Fruit fly (Drosophila melanogaster) whole organism, wandering third instar larva: ENCODE data around the gene CG14569.

Experiments
- Abd-B ChIP-seq: fragments of >200 bp; optimal IDR thresholded peaks from 2 replicates; lab custom pipeline; 2017; ENCODE audit warnings: missing biosample characterization, missing genetic modification characterization
- CG32264 ChIP-seq: fragments of 200-800 bp; sonication (Bioruptor generic); optimal IDR thresholded peaks from 2 replicates; lab custom pipeline; 2016; ENCODE audit warnings: missing biosample characterization, missing genetic modification characterization
- CG9705 ChIP-seq: fragments of 200-800 bp; sonication (Bioruptor generic); optimal IDR thresholded peaks from 2 replicates; lab custom pipeline; 2018; ENCODE audit warnings: missing biosample characterization, mild to moderate bottlenecking, missing genetic modification characterization
- CrebA ChIP-seq: fragments of 200-800 bp; sonication (Bioruptor generic); optimal IDR thresholded peaks from 2 replicates; lab custom pipeline; 2016; ENCODE audit warnings: missing biosample characterization, mild to moderate bottlenecking, missing genetic modification characterization, borderline replicate concordance
- Dif ChIP-seq: fragments of 200-275, 200-300 bp; sonication (Bioruptor generic); optimal IDR thresholded peaks from 2 replicates; lab custom pipeline; 2018; ENCODE audit warnings: missing biosample characterization, missing genetic modification characterization; ENCODE audit not compliant: partially characterized antibody
- GATAd ChIP-seq: sonication (Bioruptor generic); optimal IDR thresholded peaks from 2 replicates; lab custom pipeline; 2016; ENCODE audit warnings: missing biosample characterization, missing genetic modification characterization
- HLH106 ChIP-seq: fragments of 200-800 bp; optimal IDR thresholded peaks from 3 replicates; lab custom pipeline; 2019; ENCODE audit warnings: missing biosample characterization, mild to moderate bottlenecking, missing genetic modification characterization, moderate library complexity
- Hnf4 ChIP-seq: fragments of 200-800 bp; sonication (Bioruptor generic); optimal IDR thresholded peaks from 2 replicates; lab custom pipeline; 2016; ENCODE audit warnings: missing biosample characterization, mild to moderate bottlenecking, missing genetic modification characterization
- Hr78 ChIP-seq: fragments of >200 bp; optimal IDR thresholded peaks from 2 replicates; lab custom pipeline; 2017; ENCODE audit warnings: missing biosample characterization, missing genetic modification characterization
- Hr83 ChIP-seq: fragments of 200-300 bp; sonication (Bioruptor generic); optimal IDR thresholded peaks from 2 replicates; lab custom pipeline; 2016; ENCODE audit warnings: missing biosample characterization, mild to moderate bottlenecking, missing genetic modification characterization, moderate library complexity; ENCODE audit not compliant: poor library complexity, severe bottlenecking
- Jra ChIP-seq: sonication (Bioruptor generic); optimal IDR thresholded peaks from 2 replicates; lab custom pipeline; 2016; ENCODE audit warnings: missing biosample characterization, missing genetic modification characterization
- Mio ChIP-seq: sonication (Bioruptor generic); optimal IDR thresholded peaks from 2 replicates; lab custom pipeline; 2016; ENCODE audit warnings: missing biosample characterization, missing genetic modification characterization
- Myc ChIP-seq: fragments of >200 bp; optimal IDR thresholded peaks from 2 replicates; lab custom pipeline; 2017
- OdsH ChIP-seq: fragments of 200-800 bp; sonication (Bioruptor generic); optimal IDR thresholded peaks from 2 replicates; lab custom pipeline; 2016; ENCODE audit warnings: missing biosample characterization, mild to moderate bottlenecking, missing genetic modification characterization
- Rel ChIP-seq, 2 experiments: fragments of 200-800 bp; sonication (Bioruptor generic) in 1 of 2; optimal IDR thresholded peaks; 2 replicates in 1 of 2; 3 replicates in 1 of 2; lab custom pipeline; 2016 to 2019; ENCODE audit warnings: mild to moderate bottlenecking in 2 of 2, missing biosample characterization in 2 of 2, missing genetic modification characterization in 2 of 2, moderate library complexity in 1 of 2
- Sp1 ChIP-seq: fragments of 200-800 bp; sonication (Bioruptor generic); optimal IDR thresholded peaks from 3 replicates; lab custom pipeline; 2019; ENCODE audit warnings: missing biosample characterization, mild to moderate bottlenecking, missing genetic modification characterization, moderate library complexity
- Vsx2 ChIP-seq: fragments of 200-300, 225-300 bp; sonication (Bioruptor generic); optimal IDR thresholded peaks from 2 replicates; lab custom pipeline; 2018; ENCODE audit warnings: missing biosample characterization, missing genetic modification characterization; ENCODE audit not compliant: partially characterized antibody
- br ChIP-seq: fragments of 200-800 bp; sonication (Bioruptor generic); optimal IDR thresholded peaks from 2 replicates; lab custom pipeline; 2016; ENCODE audit warnings: missing biosample characterization, missing genetic modification characterization
- brk ChIP-seq: fragments of 200-800 bp; sonication (Bioruptor generic); optimal IDR thresholded peaks from 2 replicates; lab custom pipeline; 2016; ENCODE audit warnings: missing biosample characterization, mild to moderate bottlenecking, missing genetic modification characterization
- dl ChIP-seq, 2 experiments: fragments of 175-275, 200-275 bp in 1 of 2; fragments of 200-275 bp in 1 of 2; sonication (Bioruptor generic); optimal IDR thresholded peaks; lab custom pipeline; 2018; ENCODE audit warnings: mild to moderate bottlenecking in 2 of 2, missing biosample characterization in 2 of 2, missing genetic modification characterization in 2 of 2, moderate library complexity in 2 of 2; ENCODE audit not compliant: partially characterized antibody in 2 of 2, insufficient read depth in 1 of 2
- dmrt93B ChIP-seq: fragments of 200-800 bp; sonication (Bioruptor generic); optimal IDR thresholded peaks from 2 replicates; lab custom pipeline; 2018; ENCODE audit warnings: missing biosample characterization, mild to moderate bottlenecking, missing genetic modification characterization
- dsf ChIP-seq: sonication (Bioruptor generic); optimal IDR thresholded peaks from 2 replicates; lab custom pipeline; 2016; ENCODE audit warnings: missing biosample characterization, missing genetic modification characterization, borderline replicate concordance
- ey ChIP-seq: fragments of 200-800 bp; sonication (Bioruptor generic); optimal IDR thresholded peaks from 2 replicates; lab custom pipeline; 2016; ENCODE audit warnings: missing biosample characterization, missing genetic modification characterization
- foxo ChIP-seq, 2 experiments: fragments of 200-800 bp; sonication (Bioruptor generic); optimal IDR thresholded peaks; 2 replicates in 1 of 2; 3 replicates in 1 of 2; lab custom pipeline; 2016 to 2017; ENCODE audit warnings: missing biosample characterization in 2 of 2, missing genetic modification characterization in 2 of 2
- fru ChIP-seq: fragments of 200-800 bp; sonication (Bioruptor generic); optimal IDR thresholded peaks from 3 replicates; lab custom pipeline; 2016; ENCODE audit warnings: missing biosample characterization, mild to moderate bottlenecking, missing genetic modification characterization
- h ChIP-seq: fragments of 200-800 bp; sonication (Bioruptor generic); optimal IDR thresholded peaks from 3 replicates; lab custom pipeline; 2016; ENCODE audit warnings: missing biosample characterization, mild to moderate bottlenecking, missing genetic modification characterization
- jim ChIP-seq: fragments of 175-275, 200-325 bp; sonication (Bioruptor generic); optimal IDR thresholded peaks from 2 replicates; lab custom pipeline; 2016; ENCODE audit warnings: missing biosample characterization, mild to moderate bottlenecking, missing genetic modification characterization
- lola ChIP-seq: fragments of >200 bp; optimal IDR thresholded peaks from 2 replicates; lab custom pipeline; 2017; ENCODE audit warnings: missing biosample characterization, missing genetic modification characterization
- psq ChIP-seq: fragments of 200-800 bp; sonication (Bioruptor generic); optimal IDR thresholded peaks from 3 replicates; lab custom pipeline; 2017; ENCODE audit warnings: missing biosample characterization, mild to moderate bottlenecking, missing genetic modification characterization, moderate library complexity
- rgr ChIP-seq: fragments of 200-800 bp; sonication (Bioruptor generic); optimal IDR thresholded peaks from 3 replicates; lab custom pipeline; 2016; ENCODE audit warnings: missing biosample characterization, mild to moderate bottlenecking, missing genetic modification characterization
- sage ChIP-seq: fragments of 200-800 bp; sonication (Bioruptor generic); optimal IDR thresholded peaks from 2 replicates; lab custom pipeline; 2016; ENCODE audit warnings: missing biosample characterization, mild to moderate bottlenecking, missing genetic modification characterization
- sv ChIP-seq: fragments of 200-800 bp; sonication (Bioruptor generic); optimal IDR thresholded peaks from 3 replicates; lab custom pipeline; 2016; ENCODE audit warnings: missing biosample characterization, missing genetic modification characterization
- tai ChIP-seq: sonication (Bioruptor generic); optimal IDR thresholded peaks from 2 replicates; lab custom pipeline; 2016; ENCODE audit warnings: missing biosample characterization, missing genetic modification characterization
- usp ChIP-seq: fragments of >200 bp; optimal IDR thresholded peaks from 2 replicates; lab custom pipeline; 2017; ENCODE audit warnings: missing biosample characterization, missing genetic modification characterization
- woc ChIP-seq: sonication (Bioruptor generic); optimal IDR thresholded peaks from 2 replicates; lab custom pipeline; 2016; ENCODE audit warnings: missing biosample characterization, mild to moderate bottlenecking, missing genetic modification characterization

The CG14569 gene

dm6 chr3L:21733387-21733786, 2.0 kb upstream of the CG14569 start, which contains the start of gene CG14568:
CG14568 (minus strand) TSS chr3L:21733487.
- TF ChIP-seq CG9705 (no peak), sv (GFP tag; lab: Kevin White, UChicago) (no peak), lola (no peak), foxo (GFP tag; optimal IDR thresholded peaks at IDR 0.05; lab: Kevin White, UChicago) (no peak), dmrt93B (GFP tag; lab: Kevin White, UChicago) (no peak), CrebA (GFP tag; lab: Kevin White, UChicago) (no peak), Sp1 (no peak), Jra (GFP tag; lab: Kevin White, UChicago) (no peak), tai (GFP tag; lab: Kevin White, UChicago) (no peak), usp (no peak), Rel (GFP tag; optimal IDR thresholded peaks at IDR 0.05; lab: Kevin White, UChicago) (no peak), Rel (tag; optimal IDR thresholded peaks at IDR 0.05; lab: Kevin White, UChicago) (no peak), psq (GFP tag; lab: Kevin White, UChicago) (no peak), brk (GFP tag; lab: Kevin White, UChicago) (no peak), OdsH (GFP tag; lab: Kevin White, UChicago) (no peak), h (GFP tag; lab: Kevin White, UChicago) (no peak), dl (GFP tag; optimal IDR thresholded peaks at IDR 0.05; lab: Kevin White, UChicago; ENCODE audit: insufficient read depth in 1 of 2, partially characterized antibody in 2 of 2) (no peak), br (GFP tag; lab: Kevin White, UChicago) (no peak), Mio (GFP tag; lab: Kevin White, UChicago) (no peak), Abd-B (GFP tag; lab: Kevin White, UChicago) (no peak)

- TF ChIP-seq OdsH (GFP tag; lab: Kevin White, UChicago) (no peak), lola (no peak), Sp1 (no peak)
Observed at dm6 chr3L:21730354-21730753, 996 bp downstream of the CG14569 start, which contains the start of gene CG14570. CG14570 (minus strand) TSS chr3L:21730454.

dm6 chr3L:21728616-21729047, 2.7 kb downstream of the CG14569 start, which contains the start of the genes CG11247 and Polr2H:
CG11247 (minus strand) TSS chr3L:21728806.
Polr2H (plus strand) TSS chr3L:21728932.
- TF ChIP-seq h (GFP tag; lab: Kevin White, UChicago) = peak; percentile 90
- peak; percentile 69 for TF ChIP-seq GATAd (GFP tag; lab: Kevin White, UChicago)
- TF ChIP-seq woc = peak; percentile 93
- peak; percentile 3 for TF ChIP-seq Mio (GFP tag; lab: Kevin White, UChicago)
- no peak for TF ChIP-seq CrebA (GFP tag; lab: Kevin White, UChicago)
- TF ChIP-seq OdsH (GFP tag; lab: Kevin White, UChicago) = peak; percentile 81
- no peak for TF ChIP-seq tai (GFP tag; lab: Kevin White, UChicago)
- peak; percentile 64 for TF ChIP-seq CG32264
- peak; percentile 90 for TF ChIP-seq HLH106 (tag; lab: Kevin White, UChicago)
- peak; percentile 27 for TF ChIP-seq jim (GFP tag; lab: Kevin White, UChicago)
- no peak for TF ChIP-seq Abd-B (GFP tag; lab: Kevin White, UChicago)
- peak; percentile 77 for TF ChIP-seq brk (GFP tag; lab: Kevin White, UChicago)
- peak; percentile 86 for TF ChIP-seq fru (GFP tag; lab: Kevin White, UChicago)
- peak; percentile 90 for TF ChIP-seq Jra (GFP tag; lab: Kevin White, UChicago)
- peak; percentile 80 for TF ChIP-seq psq (GFP tag; lab: Kevin White, UChicago)
- TF ChIP-seq br (GFP tag; lab: Kevin White, UChicago) = peak; percentile 86
- peak; percentile 56 for TF ChIP-seq Myc (lab: Kevin White, UChicago)
- TF ChIP-seq sage (GFP tag; lab: Kevin White, UChicago) = peak; percentile 38
- TF ChIP-seq dmrt93B (GFP tag; lab: Kevin White, UChicago) = peak; percentile 85
- TF ChIP-seq Dif = no peak
- TF ChIP-seq Hnf4 (GFP tag; lab: Kevin White, UChicago) = peak; percentile 93
- TF ChIP-seq sv (GFP tag; lab: Kevin White, UChicago) = peak; percentile 87
- peak; percentile 60 for TF ChIP-seq dsf (GFP tag; lab: Kevin White, UChicago)
- no peak for TF ChIP-seq Hr78 (GFP tag; lab: Kevin White, UChicago)
- TF ChIP-seq Sp1 = peak; percentile 74
- TF ChIP-seq ey (GFP tag; lab: Kevin White, UChicago) = peak; percentile 91
- TF ChIP-seq foxo (GFP tag; optimal IDR thresholded peaks at IDR 0.05; lab: Kevin White, UChicago) = peak in 1 of 2 experiments; percentile 92
- TF ChIP-seq dl (GFP tag; optimal IDR thresholded peaks at IDR 0.05; lab: Kevin White, UChicago; ENCODE audit: insufficient read depth in 1 of 2, partially characterized antibody in 2 of 2) = no peak
- TF ChIP-seq CG9705 = peak; percentile 75
- no peak for TF ChIP-seq Rel (GFP tag; optimal IDR thresholded peaks at IDR 0.05; lab: Kevin White, UChicago)
- TF ChIP-seq Rel (tag; optimal IDR thresholded peaks at IDR 0.05; lab: Kevin White, UChicago) = peak; percentile 86
- TF ChIP-seq Hr83 (GFP tag; lab: Kevin White, UChicago) = peak; percentile 88
- TF ChIP-seq rgr = peak; percentile 90
- TF ChIP-seq Vsx2 (GFP tag; lab: Kevin White, UChicago) = no peak
